Fruit fly (Drosophila melanogaster) Kc167 (cell line): ENCODE measurements around the gene HipHop.

ENCODE experiments used
- Sin3A ChIP-seq: fragments of >200 bp; optimal IDR thresholded peaks from 2 replicates; lab custom pipeline; 2018; ENCODE audit warnings: missing external identifiers
- h ChIP-seq: fragments of >200 bp; optimal IDR thresholded peaks from 3 replicates; lab custom pipeline; 2018; ENCODE audit warnings: missing external identifiers
- insv ChIP-seq: fragments of >200 bp; optimal IDR thresholded peaks from 3 replicates; lab custom pipeline; 2018; ENCODE audit warnings: missing external identifiers
- psq ChIP-seq: fragments of >200 bp; optimal IDR thresholded peaks from 2 replicates; lab custom pipeline; 2017; ENCODE audit warnings: missing external identifiers
- ttk ChIP-seq: sonication (Bioruptor generic); optimal IDR thresholded peaks from 2 replicates; lab custom pipeline; 2017; ENCODE audit warnings: missing external identifiers

DNA sequence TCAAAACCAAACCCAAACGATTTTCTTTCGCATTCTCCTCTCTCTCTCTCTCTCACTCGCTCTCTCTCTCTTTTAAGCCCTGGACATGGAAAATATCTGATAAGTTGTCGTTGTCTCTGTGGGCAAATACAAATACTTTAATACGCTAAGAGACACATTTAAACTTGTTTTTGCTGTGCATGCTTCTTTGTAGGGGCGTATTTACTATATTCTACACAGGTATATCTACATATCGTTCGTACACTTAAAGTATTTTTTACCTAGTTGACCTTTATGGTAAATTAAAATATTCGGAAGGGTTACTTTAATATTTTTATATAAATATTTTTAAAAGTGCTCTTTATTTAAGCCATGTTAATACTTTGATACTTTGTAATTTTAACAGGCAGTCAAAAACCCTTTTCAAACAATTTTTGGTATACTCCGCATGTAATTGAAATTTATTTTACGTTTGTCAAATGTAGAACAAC is 25.3 kb downstream of the HipHop start:
- no peak for TF ChIP-seq psq
- TF ChIP-seq ttk (lab: Kevin White, UChicago) = no peak
- TF ChIP-seq h (lab: Kevin White, UChicago) = no peak
- no peak for TF ChIP-seq insv (lab: Kevin White, UChicago)
- TF ChIP-seq Sin3A (lab: Kevin White, UChicago) = no peak
